Worm (Caenorhabditis elegans): ENCODE data around the gene pmt-1.

ce11 chrII:5234728-5235127 is 47.6 kb downstream of the pmt-1 start:
- no peak for TF ChIP-seq ama-1 (optimal IDR thresholded peaks at IDR 0.05)
- TF ChIP-seq sea-1 (GFP tag; conservative IDR thresholded peaks at IDR 0.05): no peak
- TF ChIP-seq ets-7 (tag; optimal IDR thresholded peaks at IDR 0.05): no peak
- no peak for TF ChIP-seq F13C5.2 (tag; optimal IDR thresholded peaks at IDR 0.05)
- TF ChIP-seq hmg-4 (GFP tag; optimal IDR thresholded peaks at IDR 0.05): no peak
- no peak for TF ChIP-seq hnd-1 (tag; optimal IDR thresholded peaks at IDR 0.05)
- no peak for TF ChIP-seq pes-1 (GFP tag; IDR thresholded peaks at IDR 0.05)
- TF ChIP-seq scrt-1 (GFP tag; IDR thresholded peaks at IDR 0.05): no peak
